Worm (Caenorhabditis elegans) whole organism, young adult: ENCODE results near the gene T10D4.7.

Source experiments
- ama-1 ChIP-seq, 3 experiments: fragments of 150-350 bp in 1 of 3; sonication (generic microtip) in 2 of 3; optimal IDR thresholded peaks; 2 replicates each; lab custom pipeline; 2014 to 2018; ENCODE audit warnings: missing biosample characterization in 2 of 3, missing genetic modification characterization in 2 of 3, missing genetic modification reagents in 2 of 3
- aptf-2 ChIP-seq: fragments of 200-800 bp; sonication (Bioruptor generic); conservative IDR thresholded peaks from 2 replicates; pipeline ENCODE4 v1.3.6; 2022; ENCODE audit warnings: missing genetic modification reagents, missing genetic modification characterization, missing compliant biosample characterization
- ets-4 ChIP-seq: fragments of 200-800 bp; sonication (Bioruptor generic); optimal IDR thresholded peaks from 2 replicates; lab custom pipeline; 2018; ENCODE audit warnings: mild to moderate bottlenecking, missing genetic modification characterization, missing compliant biosample characterization
- madf-3 ChIP-seq: fragments of 200-800 bp; sonication (Bioruptor generic); IDR thresholded peaks from 2 replicates; pipeline ENCODE4 v1.3.6; 2022; ENCODE audit warnings: missing genetic modification reagents, missing genetic modification characterization, missing compliant biosample characterization
- nhr-90 ChIP-seq: sonication (generic microtip); optimal IDR thresholded peaks from 2 replicates; lab custom pipeline; 2016; ENCODE audit warnings: missing genotype, mild to moderate bottlenecking, missing genetic modification characterization, missing compliant biosample characterization
- rpc-1 ChIP-seq, 2 experiments: fragments of 150-350 bp in 1 of 2; sonication (generic microtip) in 1 of 2; optimal IDR thresholded peaks; 2 replicates each; lab custom pipeline; 2014 to 2018; ENCODE audit warnings: missing biosample characterization in 1 of 2, missing genetic modification characterization in 1 of 2, missing genetic modification reagents in 1 of 2, missing genotype in 1 of 2
- sptf-2 ChIP-seq: fragments of 200-800 bp; sonication (Bioruptor generic); optimal IDR thresholded peaks from 2 replicates; lab custom pipeline; 2018; ENCODE audit warnings: mild to moderate bottlenecking, missing genetic modification characterization, missing compliant biosample characterization

DNA sequence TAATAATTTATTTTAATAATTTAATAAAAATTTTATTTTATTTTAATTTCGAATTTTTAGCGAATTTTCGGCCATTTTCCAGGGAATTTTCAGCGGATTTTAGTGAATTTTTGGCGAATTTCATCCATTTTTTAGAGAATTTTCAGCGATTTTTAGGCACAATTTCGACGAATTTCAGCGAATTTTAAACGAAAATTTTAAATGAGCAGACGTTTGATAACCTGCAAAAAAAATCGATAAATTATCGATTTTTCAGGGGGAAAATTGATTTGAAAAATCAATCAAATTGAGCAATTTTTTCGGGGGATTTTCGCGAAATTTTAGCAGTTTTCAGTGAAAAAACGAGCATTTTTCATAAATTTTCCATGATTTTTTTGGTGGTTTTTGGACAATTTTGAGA is 48.9 kb upstream of the T10D4.7 start:
- TF ChIP-seq ets-4 (GFP tag; lab: Kevin White, UChicago) = no peak
- no peak for TF ChIP-seq rpc-1 (optimal IDR thresholded peaks at IDR 0.05; lab: Kevin White, UChicago)
- no peak for TF ChIP-seq rpc-1 (tag; optimal IDR thresholded peaks at IDR 0.05; lab: Kevin White, UChicago)
- TF ChIP-seq aptf-2 (GFP tag; lab: Robert Waterston, UW) = no peak
- TF ChIP-seq ama-1 (optimal IDR thresholded peaks at IDR 0.05; lab: Kevin White, UChicago) = no peak
- TF ChIP-seq ama-1 (GFP tag; optimal IDR thresholded peaks at IDR 0.05; lab: Kevin White, UChicago) = no peak
- TF ChIP-seq madf-3 = no peak
- no peak for TF ChIP-seq nhr-90 (tag; lab: Kevin White, UChicago)
- no peak for TF ChIP-seq sptf-2 (GFP tag; lab: Kevin White, UChicago)
